Worm (Caenorhabditis elegans) whole organism, midembryonic: ENCODE measurements around the gene ragc-1.

Experiments
- T22C8.4 ChIP-seq: fragments of 200-800 bp; sonication (Bioruptor generic); IDR thresholded peaks from 2 replicates; pipeline ENCODE4 v1.3.6; 2022; ENCODE audit warnings: missing genetic modification characterization, missing compliant biosample characterization
- cog-1 ChIP-seq: sonication (generic microtip); optimal IDR thresholded peaks from 2 replicates; lab custom pipeline; 2016; ENCODE audit warnings: missing genetic modification characterization, missing compliant biosample characterization
- flt-1 ChIP-seq: fragments of 200-800 bp; sonication (Bioruptor generic); IDR thresholded peaks from 2 replicates; pipeline ENCODE4 v1.3.6; 2022; ENCODE audit warnings: missing genetic modification characterization, missing compliant biosample characterization
- klf-2 ChIP-seq: fragments of 200-800 bp; sonication (Bioruptor generic); conservative IDR thresholded peaks from 2 replicates; pipeline ENCODE4 v1.3.6; 2022; ENCODE audit warnings: missing genetic modification reagents, missing genetic modification characterization, missing compliant biosample characterization
- ref-1 ChIP-seq: fragments of 200-800 bp; sonication (Bioruptor generic); conservative IDR thresholded peaks from 2 replicates; pipeline ENCODE4 v1.3.6; 2022; ENCODE audit warnings: missing genetic modification reagents, missing genetic modification characterization, missing compliant biosample characterization
- tab-1 ChIP-seq: fragments of 200-800 bp; sonication (Bioruptor generic); IDR thresholded peaks from 2 replicates; pipeline ENCODE4 v1.3.6; 2022; ENCODE audit warnings: missing genetic modification characterization, missing compliant biosample characterization
- ztf-23 ChIP-seq: fragments of 200-800 bp; sonication (Bioruptor generic); IDR thresholded peaks from 2 replicates; pipeline ENCODE4 v1.3.6; 2022; ENCODE audit warnings: missing genetic modification reagents, missing genetic modification characterization, missing compliant biosample characterization
- ztf-29 ChIP-seq: fragments of 200-800 bp; sonication (Bioruptor generic); IDR thresholded peaks from 2 replicates; pipeline ENCODE4 v1.3.6; 2022; ENCODE audit warnings: missing genetic modification reagents, missing genetic modification characterization, missing compliant biosample characterization

DNA sequence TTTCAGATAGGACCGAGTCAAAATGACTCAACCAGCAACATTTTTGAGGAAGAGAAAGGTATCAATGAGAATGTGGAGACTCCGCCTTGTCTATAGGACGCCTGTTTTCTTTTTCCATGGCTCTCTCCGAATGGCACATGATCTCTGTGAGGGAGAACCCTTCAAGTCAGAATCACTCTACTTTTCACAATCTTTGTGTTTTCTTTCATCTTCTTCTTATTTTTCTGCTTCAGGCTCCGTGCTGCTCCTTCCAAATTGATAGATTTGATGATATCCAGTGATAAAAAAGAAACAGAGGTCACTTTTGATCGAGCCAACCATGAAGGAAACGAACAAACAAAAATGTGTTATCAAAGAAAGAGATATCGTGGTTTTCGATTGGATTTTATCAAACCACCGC, 44.3 kb upstream of the ragc-1 start, which contains the start of gene ZK809.8:
- TF ChIP-seq ref-1 (GFP tag; lab: Robert Waterston, UW) (no peak), cog-1 (tag; lab: Kevin White, UChicago) (no peak), flt-1 (GFP tag; lab: Robert Waterston, UW) (no peak), tab-1 (GFP tag; lab: Robert Waterston, UW) (no peak), T22C8.4 (no peak), ztf-29 (GFP tag; lab: Robert Waterston, UW) (no peak), ztf-23 (GFP tag; lab: Robert Waterston, UW) (no peak), klf-2 (no peak)
